Worm (Caenorhabditis elegans) whole organism, young adult: Measurements from ENCODE around the gene fbxa-89.

ENCODE experiments used
- T26A5.8 ChIP-seq: sonication (generic microtip); optimal IDR thresholded peaks from 2 replicates; lab custom pipeline; 2016; ENCODE audit warnings: missing genetic modification characterization, missing compliant biosample characterization
- bed-1 ChIP-seq: fragments of 200-800 bp; sonication (Bioruptor generic); IDR thresholded peaks from 2 replicates; pipeline ENCODE4 v1.3.6; 2022; ENCODE audit warnings: missing genetic modification reagents, missing genetic modification characterization, missing compliant biosample characterization
- hlh-26 ChIP-seq: fragments of 200-800 bp; sonication (Bioruptor generic); conservative IDR thresholded peaks from 2 replicates; pipeline ENCODE4 v1.3.6; 2022; ENCODE audit warnings: missing genetic modification reagents, missing genetic modification characterization, missing compliant biosample characterization
- lin-54 ChIP-seq: fragments of 200-800 bp; sonication (Bioruptor generic); optimal IDR thresholded peaks from 2 replicates; lab custom pipeline; 2018; ENCODE audit warnings: mild to moderate bottlenecking, missing genetic modification characterization, missing compliant biosample characterization
- sdz-38 ChIP-seq: sonication (generic microtip); optimal IDR thresholded peaks from 2 replicates; lab custom pipeline; 2016; ENCODE audit warnings: missing genotype, missing genetic modification characterization, missing compliant biosample characterization
- snpc-3.4 ChIP-seq: sonication (generic microtip); optimal IDR thresholded peaks from 2 replicates; lab custom pipeline; 2017; ENCODE audit warnings: missing genetic modification characterization, mild to moderate bottlenecking, missing compliant biosample characterization, antibody characterized with exemption, moderate library complexity, missing genotype, missing genetic modification reagents

DNA sequence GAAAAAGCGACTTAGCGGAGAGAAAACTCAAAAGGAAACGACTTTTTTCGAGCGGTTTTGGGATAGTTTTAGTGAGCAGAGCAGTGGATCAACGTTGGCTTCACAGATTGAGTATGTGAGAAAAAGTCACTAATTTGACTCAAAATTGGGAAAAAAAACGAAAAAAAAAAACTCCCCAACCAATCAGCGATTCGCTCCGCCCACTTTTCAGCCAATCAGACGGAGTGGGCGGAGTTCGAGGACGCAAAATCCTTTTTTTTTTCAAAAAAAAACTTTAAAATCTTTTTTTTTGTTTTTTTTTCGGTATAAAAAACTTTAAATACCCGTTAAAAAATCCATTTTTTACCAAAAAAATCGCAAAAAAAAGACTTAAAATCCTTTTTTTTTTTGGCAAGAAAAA lies 15.2 kb upstream of the fbxa-89 start:
- TF ChIP-seq snpc-3.4 (tag; lab: Kevin White, UChicago) (no peak), lin-54 (no peak), bed-1 (GFP tag; lab: Robert Waterston, UW) (no peak), hlh-26 (no peak), T26A5.8 (tag; lab: Kevin White, UChicago) (no peak), sdz-38 (no peak)
